Worm (Caenorhabditis elegans) whole organism, young adult: ENCODE results near the gene Y39A1A.27.

ENCODE experiments used
- B0019.2 ChIP-seq: fragments of 200-800 bp; sonication (Bioruptor generic); conservative IDR thresholded peaks from 2 replicates; pipeline ENCODE4 v1.3.6; 2022; ENCODE audit warnings: missing genetic modification reagents, missing genetic modification characterization, missing compliant biosample characterization
- F22D6.2 ChIP-seq: sonication (generic microtip); optimal IDR thresholded peaks from 2 replicates; lab custom pipeline; 2016; ENCODE audit warnings: mild to moderate bottlenecking, missing genetic modification characterization, missing compliant biosample characterization
- F23B12.7 ChIP-seq: sonication (generic microtip); optimal IDR thresholded peaks from 2 replicates; lab custom pipeline; 2017; ENCODE audit warnings: missing genetic modification characterization, mild to moderate bottlenecking, missing compliant biosample characterization, antibody characterized with exemption, moderate library complexity; ENCODE audit not compliant: insufficient read depth
- F37B4.10 ChIP-seq: fragments of 200-800 bp; sonication (Bioruptor generic); IDR thresholded peaks from 2 replicates; pipeline ENCODE4 v1.3.6; 2022; ENCODE audit warnings: missing genetic modification characterization, missing compliant biosample characterization
- F39B2.1 ChIP-seq: fragments of 200-800 bp; sonication (Bioruptor generic); IDR thresholded peaks from 2 replicates; pipeline ENCODE4 v1.3.6; 2022; ENCODE audit warnings: missing genetic modification reagents, missing genetic modification characterization, missing compliant biosample characterization
- F57C9.4 ChIP-seq: sonication (generic microtip); optimal IDR thresholded peaks from 2 replicates; lab custom pipeline; 2017; ENCODE audit warnings: mild to moderate bottlenecking, missing genetic modification characterization, missing compliant biosample characterization
- K11D2.4 ChIP-seq: fragments of 200-800 bp; sonication (Bioruptor generic); IDR thresholded peaks from 2 replicates; pipeline ENCODE4 v1.3.6; 2022; ENCODE audit warnings: missing genetic modification reagents, missing genetic modification characterization, missing compliant biosample characterization
- T26A5.8 ChIP-seq: sonication (generic microtip); optimal IDR thresholded peaks from 2 replicates; lab custom pipeline; 2016; ENCODE audit warnings: missing genetic modification characterization, missing compliant biosample characterization
- Y53F4B.3 ChIP-seq: fragments of 200-800 bp; sonication (Bioruptor generic); IDR thresholded peaks from 2 replicates; pipeline ENCODE4 v1.3.6; 2022; ENCODE audit warnings: missing genetic modification reagents, missing genetic modification characterization, missing compliant biosample characterization
- Y56A3A.18 ChIP-seq: fragments of 200-800 bp; sonication (Bioruptor generic); IDR thresholded peaks from 2 replicates; pipeline ENCODE4 v1.3.6; 2022; ENCODE audit warnings: missing genetic modification reagents, missing genetic modification characterization, missing compliant biosample characterization
- Y95B8A.8 ChIP-seq: fragments of 200-800 bp; sonication (Bioruptor generic); IDR thresholded peaks from 2 replicates; pipeline ENCODE4 v1.3.6; 2022; ENCODE audit warnings: missing genetic modification reagents, missing genetic modification characterization, missing compliant biosample characterization
- ama-1 ChIP-seq, 3 experiments: fragments of 150-350 bp in 1 of 3; sonication (generic microtip) in 2 of 3; optimal IDR thresholded peaks; 2 replicates each; lab custom pipeline; 2014 to 2018; ENCODE audit warnings: missing biosample characterization in 2 of 3, missing genetic modification characterization in 2 of 3, missing genetic modification reagents in 2 of 3
- athp-1 ChIP-seq: sonication (generic microtip); optimal IDR thresholded peaks from 2 replicates; lab custom pipeline; 2017; ENCODE audit warnings: mild to moderate bottlenecking, missing genetic modification characterization, missing compliant biosample characterization
- attf-3 ChIP-seq: fragments of 200-800 bp; sonication (Bioruptor generic); conservative IDR thresholded peaks from 2 replicates; pipeline ENCODE4 v1.3.6; 2022; ENCODE audit warnings: missing genetic modification reagents, missing genetic modification characterization, missing compliant biosample characterization
- attf-6 ChIP-seq: fragments of 200-800 bp; sonication (Bioruptor generic); IDR thresholded peaks from 2 replicates; pipeline ENCODE4 v1.3.6; 2022; ENCODE audit warnings: missing genetic modification reagents, missing genetic modification characterization, missing compliant biosample characterization
- cebp-1 ChIP-seq, 2 experiments: fragments of 200-800 bp in 1 of 2; sonication (Bioruptor generic) in 1 of 2; sonication (generic microtip) in 1 of 2; IDR thresholded peaks in 1 of 2; optimal IDR thresholded peaks in 1 of 2; 2 replicates each; pipeline versions ENCODE4 v1.3.6 to Lab custom; 2017 to 2022; ENCODE audit warnings: missing compliant biosample characterization in 2 of 2, missing genetic modification characterization in 2 of 2, mild to moderate bottlenecking in 1 of 2, missing genetic modification reagents in 1 of 2, moderate library complexity in 1 of 2
- ceh-58 ChIP-seq: fragments of 200-800 bp; sonication (Bioruptor generic); IDR thresholded peaks from 2 replicates; pipeline ENCODE4 v1.3.6; 2022; ENCODE audit warnings: missing genetic modification characterization, missing compliant biosample characterization
- dox-1 ChIP-seq: fragments of 200-800 bp; sonication (Bioruptor generic); IDR thresholded peaks from 2 replicates; pipeline ENCODE4 v1.3.6; 2022; ENCODE audit warnings: missing genetic modification reagents, missing genetic modification characterization, missing compliant biosample characterization
- efl-1 ChIP-seq: fragments of 150-350 bp; optimal IDR thresholded peaks from 2 replicates; lab custom pipeline; 2014; ENCODE audit warnings: missing biosample characterization, missing genetic modification reagents, missing genetic modification characterization
- hlh-26 ChIP-seq: fragments of 200-800 bp; sonication (Bioruptor generic); conservative IDR thresholded peaks from 2 replicates; pipeline ENCODE4 v1.3.6; 2022; ENCODE audit warnings: missing genetic modification reagents, missing genetic modification characterization, missing compliant biosample characterization
- hrde-1 ChIP-seq: sonication (generic microtip); optimal IDR thresholded peaks from 2 replicates; lab custom pipeline; 2016; ENCODE audit warnings: missing genetic modification characterization, mild to moderate bottlenecking, missing compliant biosample characterization, moderate library complexity, missing genotype, missing genetic modification reagents, borderline replicate concordance
- lin-26 ChIP-seq: fragments of 200-800 bp; sonication (Bioruptor generic); IDR thresholded peaks from 2 replicates; pipeline ENCODE4 v1.3.6; 2022; ENCODE audit warnings: missing genetic modification reagents, missing genetic modification characterization, missing compliant biosample characterization
- lin-54 ChIP-seq: fragments of 200-800 bp; sonication (Bioruptor generic); optimal IDR thresholded peaks from 2 replicates; lab custom pipeline; 2018; ENCODE audit warnings: mild to moderate bottlenecking, missing genetic modification characterization, missing compliant biosample characterization
- madf-10 ChIP-seq: sonication (generic microtip); optimal IDR thresholded peaks from 2 replicates; lab custom pipeline; 2016; ENCODE audit warnings: mild to moderate bottlenecking, missing genetic modification characterization, missing compliant biosample characterization
- madf-6 ChIP-seq: fragments of 200-800 bp; sonication (Bioruptor generic); IDR thresholded peaks from 2 replicates; pipeline ENCODE4 v1.3.6; 2022; ENCODE audit warnings: missing genetic modification reagents, missing genetic modification characterization, missing compliant biosample characterization
- mcd-1 ChIP-seq: fragments of 200-800 bp; sonication (Bioruptor generic); IDR thresholded peaks from 2 replicates; pipeline ENCODE4 v1.3.6; 2022; ENCODE audit warnings: missing genetic modification reagents, missing genetic modification characterization, missing compliant biosample characterization
- mel-28 ChIP-seq: sonication (generic microtip); optimal IDR thresholded peaks from 2 replicates; lab custom pipeline; 2016; ENCODE audit warnings: borderline replicate concordance, mild to moderate bottlenecking, missing genetic modification characterization, missing compliant biosample characterization
- mes-4 ChIP-seq: sonication (generic microtip); optimal IDR thresholded peaks from 2 replicates; lab custom pipeline; 2016; ENCODE audit warnings: missing genotype, missing genetic modification characterization, missing compliant biosample characterization
- mxl-1 ChIP-seq: sonication (generic microtip); optimal IDR thresholded peaks from 2 replicates; lab custom pipeline; 2016; ENCODE audit warnings: missing genetic modification characterization, missing compliant biosample characterization
- nfya-1 ChIP-seq: sonication (generic microtip); optimal IDR thresholded peaks from 2 replicates; lab custom pipeline; 2017; ENCODE audit warnings: antibody characterized with exemption, missing compliant biosample characterization, missing genetic modification characterization, borderline replicate concordance; ENCODE audit not compliant: insufficient read depth
- nhr-80 ChIP-seq: sonication (generic microtip); optimal IDR thresholded peaks from 2 replicates; lab custom pipeline; 2016; ENCODE audit warnings: missing genetic modification characterization, missing compliant biosample characterization
- nhr-90 ChIP-seq: sonication (generic microtip); optimal IDR thresholded peaks from 2 replicates; lab custom pipeline; 2016; ENCODE audit warnings: missing genotype, mild to moderate bottlenecking, missing genetic modification characterization, missing compliant biosample characterization
- rpc-1 ChIP-seq, 2 experiments: fragments of 150-350 bp in 1 of 2; sonication (generic microtip) in 1 of 2; optimal IDR thresholded peaks; 2 replicates each; lab custom pipeline; 2014 to 2018; ENCODE audit warnings: missing biosample characterization in 1 of 2, missing genetic modification characterization in 1 of 2, missing genetic modification reagents in 1 of 2, missing genotype in 1 of 2
- snpc-4 ChIP-seq, 5 experiments: fragments of 150-350 bp in 1 of 5; sonication (generic microtip) in 4 of 5; optimal IDR thresholded peaks; 2 replicates each; lab custom pipeline; 2014 to 2018; ENCODE audit warnings: missing genetic modification characterization in 5 of 5, missing biosample characterization in 3 of 5, antibody characterized with exemption in 2 of 5, mild to moderate bottlenecking in 2 of 5, missing compliant biosample characterization in 2 of 5, missing genotype in 2 of 5, moderate library complexity in 2 of 5, missing genetic modification reagents in 1 of 5
- sptf-2 ChIP-seq: fragments of 200-800 bp; sonication (Bioruptor generic); optimal IDR thresholded peaks from 2 replicates; lab custom pipeline; 2018; ENCODE audit warnings: mild to moderate bottlenecking, missing genetic modification characterization, missing compliant biosample characterization
- tbx-9 ChIP-seq: sonication (generic microtip); optimal IDR thresholded peaks from 2 replicates; lab custom pipeline; 2016; ENCODE audit warnings: borderline replicate concordance, missing genetic modification characterization, inconsistent platforms, missing compliant biosample characterization
- zfh-2 ChIP-seq: fragments of 200-800 bp; sonication (Bioruptor generic); conservative IDR thresholded peaks from 2 replicates; pipeline ENCODE4 v1.3.6; 2022; ENCODE audit warnings: missing genetic modification reagents, missing genetic modification characterization, missing compliant biosample characterization
- ztf-25 ChIP-seq: fragments of 200-800 bp; sonication (Bioruptor generic); IDR thresholded peaks from 2 replicates; pipeline ENCODE4 v1.3.6; 2022; ENCODE audit warnings: missing genetic modification reagents, missing genetic modification characterization, missing compliant biosample characterization
- ztf-26 ChIP-seq: sonication (generic microtip); optimal IDR thresholded peaks from 2 replicates; lab custom pipeline; 2017; ENCODE audit warnings: missing genetic modification characterization, missing compliant biosample characterization

Gene Y39A1A.27

DNA sequence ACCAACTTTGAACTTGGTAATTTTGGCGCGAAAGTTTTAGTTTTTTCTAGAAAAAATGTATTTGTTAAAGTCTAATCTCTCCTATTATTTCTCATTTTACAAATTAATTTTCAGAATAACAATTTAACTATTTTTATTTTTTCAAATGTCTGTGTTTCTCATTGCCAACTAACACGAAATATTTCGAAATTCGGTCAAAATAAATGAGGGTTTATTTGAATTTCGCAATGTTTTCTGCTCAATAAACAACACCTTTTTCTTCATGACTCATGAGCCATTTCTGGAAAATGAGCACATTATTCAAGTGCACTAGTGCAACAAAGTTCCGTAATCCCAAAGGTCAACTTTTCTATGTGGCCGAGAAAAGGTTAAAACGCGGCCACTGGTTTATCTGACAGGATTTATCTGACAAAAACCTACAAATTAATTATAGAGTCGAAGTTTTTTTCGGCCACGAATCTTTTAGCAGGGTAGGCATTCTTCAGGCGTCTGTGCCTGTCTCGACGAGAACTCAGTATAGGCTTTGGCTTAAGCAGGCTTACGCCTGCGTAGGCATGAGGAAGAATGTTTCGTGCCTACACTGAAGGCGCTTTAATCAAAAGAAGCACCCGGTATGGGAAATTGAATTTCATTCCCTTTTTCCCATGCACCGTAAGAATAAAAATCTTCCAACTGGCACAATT lies at the start of gene Y39A1A.27:
Gene Y39A1A.27 (plus strand): TSS at position 633 of the 683 bp plus-strand sequence.
- TF ChIP-seq cebp-1 (GFP tag; IDR thresholded peaks at IDR 0.05; lab: Robert Waterston, UW) = no peak
- peak; percentile 87 for TF ChIP-seq cebp-1 (tag; optimal IDR thresholded peaks at IDR 0.05; lab: Kevin White, UChicago)
- no peak for TF ChIP-seq Y53F4B.3 (GFP tag; lab: Robert Waterston, UW)
- no peak for TF ChIP-seq lin-26 (GFP tag; lab: Robert Waterston, UW)
- no peak for TF ChIP-seq hlh-26 (GFP tag; lab: Robert Waterston, UW)
- no peak for TF ChIP-seq ceh-58 (GFP tag; lab: Robert Waterston, UW)
- no peak for TF ChIP-seq mcd-1 (GFP tag; lab: Robert Waterston, UW)
- no peak for TF ChIP-seq F37B4.10 (GFP tag; lab: Robert Waterston, UW)
- TF ChIP-seq, all 124 proteins: peak for 1

DNA sequence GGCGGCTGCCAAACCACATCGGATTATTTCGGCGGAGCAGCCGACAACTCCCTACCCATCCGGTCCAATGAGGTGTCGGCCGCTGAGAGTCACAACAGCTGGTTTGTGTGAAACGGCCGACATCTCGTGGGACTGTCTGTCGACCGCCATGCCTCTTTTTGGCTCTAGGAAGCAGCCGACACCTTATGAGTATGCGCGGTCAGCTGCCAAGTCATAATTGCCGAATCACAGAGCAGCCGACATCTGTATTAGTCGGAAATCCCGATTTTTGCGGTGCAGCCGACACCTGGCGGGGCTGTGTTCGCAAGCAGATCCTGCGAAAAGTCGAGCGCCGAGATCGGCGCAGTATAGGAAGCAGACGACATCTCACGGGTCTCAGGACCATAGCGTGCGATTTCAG lies 46.7 kb upstream of the Y39A1A.27 start:
- TF ChIP-seq dox-1 (GFP tag; lab: Robert Waterston, UW) (no peak), mes-4 (no peak), ztf-25 (no peak), mel-28 (tag; lab: Kevin White, UChicago) (no peak), F22D6.2 (tag; lab: Kevin White, UChicago) (no peak), Y95B8A.8 (GFP tag; lab: Robert Waterston, UW) (no peak), rpc-1 (optimal IDR thresholded peaks at IDR 0.05; lab: Kevin White, UChicago) (no peak), rpc-1 (tag; optimal IDR thresholded peaks at IDR 0.05; lab: Kevin White, UChicago) (no peak), athp-1 (tag; lab: Kevin White, UChicago) (no peak), attf-6 (GFP tag; lab: Robert Waterston, UW) (no peak), lin-54 (GFP tag; lab: Kevin White, UChicago) (no peak), B0019.2 (no peak), efl-1 (GFP tag; lab: Kevin White, UChicago) (no peak), snpc-4 (GFP tag; optimal IDR thresholded peaks at IDR 0.05; lab: Kevin White, UChicago) (peak; percentile 49), snpc-4 (tag; optimal IDR thresholded peaks at IDR 0.05; lab: Kevin White, UChicago) (no peak), zfh-2 (GFP tag; lab: Robert Waterston, UW) (peak; percentile 76), K11D2.4 (GFP tag; lab: Robert Waterston, UW) (no peak), Y53F4B.3 (GFP tag; lab: Robert Waterston, UW) (no peak), madf-10 (no peak), ztf-26 (tag; lab: Kevin White, UChicago) (no peak)

DNA sequence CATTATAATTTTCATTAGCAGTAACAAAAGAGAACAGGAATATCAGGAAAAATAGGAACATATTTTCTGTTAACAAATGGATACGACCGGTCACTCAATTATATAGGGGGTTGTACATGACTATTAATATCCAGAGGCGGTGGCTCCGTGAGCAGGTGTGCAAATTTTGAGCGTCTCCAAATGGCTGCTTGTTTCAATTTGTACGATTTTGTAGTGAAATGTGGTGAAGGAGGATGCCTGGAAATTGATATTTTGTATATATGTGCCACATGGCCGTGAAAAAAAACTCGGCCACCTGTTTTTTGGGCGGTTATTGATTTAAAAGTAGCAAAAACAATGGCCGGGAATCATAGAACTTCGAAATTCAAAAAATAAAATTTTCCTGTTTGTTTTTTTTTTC lies 46.0 kb upstream of the Y39A1A.27 start, which contains the start of gene Y45F3A.8:
Gene Y45F3A.8 (minus strand): TSS at position 101 of the 400 bp plus-strand sequence.
- TF ChIP-seq F23B12.7 (tag; lab: Kevin White, UChicago) = no peak
- no peak for TF ChIP-seq F39B2.1 (GFP tag; lab: Robert Waterston, UW)
- TF ChIP-seq sptf-2 = no peak
- TF ChIP-seq, all 124 proteins: peak for 0

DNA sequence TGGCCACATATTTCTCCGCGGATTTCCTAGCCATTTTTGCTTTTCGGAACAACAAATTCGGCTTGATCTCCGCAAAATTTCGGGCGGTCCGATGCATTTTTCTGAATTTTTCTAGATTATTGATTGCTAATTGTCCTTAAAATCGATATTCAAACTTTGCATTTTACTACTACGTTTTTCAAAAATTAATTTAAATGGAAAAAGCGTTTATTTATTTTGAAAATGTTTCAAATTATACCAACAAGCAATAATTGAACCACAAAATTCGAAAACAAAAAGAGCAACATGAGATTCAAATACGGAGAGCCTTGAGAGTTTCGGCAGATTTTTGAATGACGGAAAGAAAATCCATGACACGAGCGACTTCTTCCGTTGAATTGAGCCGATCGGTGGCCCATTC lies 43.7 kb upstream of the Y39A1A.27 start, which contains the start of gene Y45F3A.9:
Gene Y45F3A.9 (minus strand): TSS at position 101 of the 400 bp plus-strand sequence.
- TF ChIP-seq Y56A3A.18 (GFP tag; lab: Robert Waterston, UW) = no peak
- TF ChIP-seq nhr-90 (tag; lab: Kevin White, UChicago) = no peak
- TF ChIP-seq sptf-2 = no peak
- TF ChIP-seq attf-6 (GFP tag; lab: Robert Waterston, UW) = no peak
- TF ChIP-seq nhr-80 (tag; lab: Kevin White, UChicago) = no peak
- no peak for TF ChIP-seq T26A5.8 (tag; lab: Kevin White, UChicago)
- TF ChIP-seq hrde-1 (tag; lab: Kevin White, UChicago) = no peak
- no peak for TF ChIP-seq attf-3 (GFP tag; lab: Robert Waterston, UW)
- no peak for TF ChIP-seq nfya-1 (tag; lab: Kevin White, UChicago)
- TF ChIP-seq mel-28 (tag; lab: Kevin White, UChicago) = no peak
- TF ChIP-seq F57C9.4 (tag; lab: Kevin White, UChicago) = no peak
- no peak for TF ChIP-seq ztf-26 (tag; lab: Kevin White, UChicago)
- TF ChIP-seq ama-1 (optimal IDR thresholded peaks at IDR 0.05; lab: Kevin White, UChicago) = no peak
- no peak for TF ChIP-seq ama-1 (GFP tag; optimal IDR thresholded peaks at IDR 0.05; lab: Kevin White, UChicago)
- TF ChIP-seq madf-6 (GFP tag; lab: Robert Waterston, UW) = no peak
- no peak for TF ChIP-seq mxl-1
- TF ChIP-seq ztf-25 = no peak
- TF ChIP-seq tbx-9 = no peak
